Worm (Caenorhabditis elegans) whole organism, L3 larva: ENCODE results near the gene fzy-1.

Source experiments
- ZK546.5 ChIP-seq: sonication (generic microtip); optimal IDR thresholded peaks from 2 replicates; lab custom pipeline; 2017; ENCODE audit warnings: missing biosample characterization, missing genetic modification characterization
- ama-1 ChIP-seq: fragments of 150-350 bp; optimal IDR thresholded peaks from 2 replicates; lab custom pipeline; 2018
- zag-1 ChIP-seq: fragments of 150-350 bp; optimal IDR thresholded peaks from 2 replicates; lab custom pipeline; 2014; ENCODE audit warnings: missing biosample characterization, missing genetic modification characterization

ce11 chrII:5500986-5501657 is 552 bp downstream of the fzy-1 start, which contains the start of gene F12A10.8:
- no peak for TF ChIP-seq ZK546.5 (tag; lab: Kevin White, UChicago)
- no peak for TF ChIP-seq zag-1 (tag; lab: Kevin White, UChicago)
- TF ChIP-seq ama-1 (lab: Kevin White, UChicago) = no peak
